Fruit fly (Drosophila melanogaster) whole organism, embryonic: ENCODE measurements around the gene CG16984.
A peak's percentile ranks its signal among the peaks of the same experiment; 100 is the strongest.

Experiments
- Ada2b ChIP-seq: fragments of 200-800 bp; sonication (Bioruptor generic); IDR thresholded peaks from 2 replicates; pipeline ENCODE4 v1.3.6; 2022; ENCODE audit warnings: missing biosample characterization, missing genetic modification characterization
- Asciz ChIP-seq: fragments of 200-800 bp; sonication (Bioruptor generic); optimal IDR thresholded peaks from 2 replicates; lab custom pipeline; 2017; ENCODE audit warnings: missing biosample characterization, mild to moderate bottlenecking, missing genetic modification characterization, missing genetic modification reagents
- BtbVII ChIP-seq: fragments of 200-800 bp; sonication (Bioruptor generic); optimal IDR thresholded peaks from 3 replicates; lab custom pipeline; 2017; ENCODE audit warnings: missing biosample characterization, mild to moderate bottlenecking, missing genetic modification characterization
- CG1024 ChIP-seq: fragments of 200-800 bp; sonication (Bioruptor generic); IDR thresholded peaks from 2 replicates; pipeline ENCODE4 v1.3.6; 2022; ENCODE audit warnings: missing biosample characterization, missing genetic modification characterization
- CG10267 ChIP-seq: fragments of 200-800 bp; sonication (Bioruptor generic); optimal IDR thresholded peaks from 2 replicates; lab custom pipeline; 2018; ENCODE audit warnings: missing biosample characterization, mild to moderate bottlenecking, missing genetic modification characterization, moderate library complexity
- CG14014 ChIP-seq: fragments of 200-800 bp; sonication (Bioruptor generic); IDR thresholded peaks from 2 replicates; pipeline ENCODE4 v1.3.6; 2022; ENCODE audit warnings: missing biosample characterization, missing genetic modification characterization
- CG1529 ChIP-seq: fragments of 200-800 bp; sonication (Bioruptor generic); optimal IDR thresholded peaks from 3 replicates; lab custom pipeline; 2018; ENCODE audit warnings: missing biosample characterization, missing genetic modification characterization
- CG15479 ChIP-seq: fragments of 200-800 bp; sonication (Bioruptor generic); optimal IDR thresholded peaks from 3 replicates; lab custom pipeline; 2019; ENCODE audit warnings: missing biosample characterization, mild to moderate bottlenecking, missing genetic modification characterization, moderate library complexity
- CG15601 ChIP-seq: fragments of 200-800 bp; sonication (Bioruptor generic); optimal IDR thresholded peaks from 3 replicates; lab custom pipeline; 2019; ENCODE audit warnings: missing biosample characterization, mild to moderate bottlenecking, missing genetic modification characterization, moderate library complexity
- CG1647 ChIP-seq: fragments of 200-800 bp; sonication (Bioruptor generic); optimal IDR thresholded peaks from 3 replicates; lab custom pipeline; 2016; ENCODE audit warnings: missing biosample characterization, missing genetic modification characterization
- CG17186 ChIP-seq: fragments of 200-800 bp; sonication (Bioruptor generic); optimal IDR thresholded peaks from 3 replicates; lab custom pipeline; 2017; ENCODE audit warnings: missing biosample characterization, missing genetic modification reagents, missing genetic modification characterization
- CG18262 ChIP-seq: fragments of 200-800 bp; optimal IDR thresholded peaks from 3 replicates; lab custom pipeline; 2019; ENCODE audit warnings: missing biosample characterization, mild to moderate bottlenecking, missing genetic modification characterization, moderate library complexity
- CG18599 ChIP-seq: fragments of 200-800 bp; sonication (Bioruptor generic); optimal IDR thresholded peaks from 3 replicates; lab custom pipeline; 2017; ENCODE audit warnings: missing biosample characterization, missing genetic modification characterization, mild to moderate bottlenecking, moderate library complexity, missing genetic modification reagents
- CG2116 ChIP-seq: fragments of 200-800 bp; sonication (Bioruptor generic); optimal IDR thresholded peaks from 3 replicates; lab custom pipeline; 2018; ENCODE audit warnings: missing biosample characterization, mild to moderate bottlenecking, missing genetic modification characterization
- CG2875 ChIP-seq: fragments of 200-800 bp; sonication (Bioruptor generic); optimal IDR thresholded peaks from 2 replicates; lab custom pipeline; 2017; ENCODE audit warnings: missing biosample characterization, mild to moderate bottlenecking, missing genetic modification characterization, missing genetic modification reagents
- CG4730 ChIP-seq: fragments of 200-800 bp; sonication (Bioruptor generic); IDR thresholded peaks from 2 replicates; pipeline ENCODE4 v1.3.6; 2022; ENCODE audit warnings: missing biosample characterization, missing genetic modification characterization
- CG6791 ChIP-seq: fragments of 200-800 bp; sonication (Bioruptor generic); IDR thresholded peaks from 3 replicates; pipeline ENCODE4 v1.3.6; 2022; ENCODE audit warnings: missing biosample characterization, missing genetic modification characterization; ENCODE audit not compliant: partially characterized antibody
- CG7372 ChIP-seq: fragments of 200-800 bp; sonication (Bioruptor generic); IDR thresholded peaks from 2 replicates; pipeline ENCODE4 v1.3.6; 2022; ENCODE audit warnings: missing biosample characterization, missing genetic modification characterization
- CG7987 ChIP-seq: fragments of 200-800 bp; sonication (Bioruptor generic); optimal IDR thresholded peaks from 2 replicates; lab custom pipeline; 2018; ENCODE audit warnings: missing biosample characterization, mild to moderate bottlenecking, missing genetic modification characterization, moderate library complexity
- CG8089 ChIP-seq: fragments of 200-800 bp; sonication (Bioruptor generic); optimal IDR thresholded peaks from 3 replicates; lab custom pipeline; 2016; ENCODE audit warnings: missing biosample characterization, missing genetic modification characterization
- CG8290 ChIP-seq, 3 experiments: fragments of 200-800 bp; sonication (Bioruptor generic); optimal IDR thresholded peaks; 2 replicates each; lab custom pipeline; 2016 to 2019; ENCODE audit warnings: missing biosample characterization in 3 of 3, missing genetic modification characterization in 3 of 3, mild to moderate bottlenecking in 2 of 3, moderate library complexity in 1 of 3
- CG9932 ChIP-seq: fragments of 200-800 bp; sonication (Bioruptor generic); IDR thresholded peaks from 2 replicates; pipeline ENCODE4 v1.3.6; 2022; ENCODE audit warnings: missing biosample characterization, missing genetic modification characterization
- Deaf1 ChIP-seq: fragments of 200-800 bp; optimal IDR thresholded peaks from 3 replicates; lab custom pipeline; 2019; ENCODE audit warnings: missing biosample characterization, mild to moderate bottlenecking, missing genetic modification characterization, moderate library complexity
- Doc2 ChIP-seq: fragments of 200-800 bp; sonication (Bioruptor generic); IDR thresholded peaks from 2 replicates; pipeline ENCODE4 v1.3.6; 2022; ENCODE audit warnings: missing biosample characterization, missing genetic modification characterization
- Eip74EF ChIP-seq, 2 experiments: fragments of 200-800 bp in 1 of 2; fragments of >200 bp in 1 of 2; sonication (Bioruptor generic) in 1 of 2; optimal IDR thresholded peaks; 2 replicates each; lab custom pipeline; 2017 to 2019; ENCODE audit warnings: missing biosample characterization in 2 of 2, missing genetic modification characterization in 2 of 2, mild to moderate bottlenecking in 1 of 2, moderate library complexity in 1 of 2
- Ets65A ChIP-seq: fragments of 200-800 bp; sonication (Bioruptor generic); peaks from one replicate; lab custom pipeline; 2016; ENCODE audit warnings: missing biosample characterization, missing genetic modification characterization
- Gug ChIP-seq: fragments of 200-800 bp; sonication (Bioruptor generic); IDR thresholded peaks from 4 replicates; pipeline ENCODE4 v1.3.6; 2022; ENCODE audit warnings: missing biosample characterization, missing genetic modification characterization
- Hr3 ChIP-seq: fragments of 200-800 bp; sonication (Bioruptor generic); optimal IDR thresholded peaks from 3 replicates; lab custom pipeline; 2016; ENCODE audit warnings: missing biosample characterization, missing genetic modification characterization
- Med ChIP-seq: fragments of 200-800 bp; sonication (Bioruptor generic); peaks from one replicate; lab custom pipeline; 2016; ENCODE audit warnings: missing biosample characterization, missing genetic modification characterization, mild to moderate bottlenecking, inconsistent platforms, moderate library complexity
- Mrtf ChIP-seq: fragments of 200-800 bp; sonication (Bioruptor generic); IDR thresholded peaks from 3 replicates; pipeline ENCODE4 v1.3.6; 2022; ENCODE audit warnings: missing biosample characterization, missing genetic modification characterization
- Neu2 ChIP-seq: fragments of 200-800 bp; sonication (Bioruptor generic); optimal IDR thresholded peaks from 3 replicates; lab custom pipeline; 2016; ENCODE audit warnings: missing biosample characterization, missing genetic modification characterization, borderline replicate concordance
- Nf-YB ChIP-seq: fragments of 200-800 bp; sonication (Bioruptor generic); optimal IDR thresholded peaks from 3 replicates; lab custom pipeline; 2019; ENCODE audit warnings: missing biosample characterization, mild to moderate bottlenecking, missing genetic modification characterization, moderate library complexity
- Pdp1 ChIP-seq, 2 experiments: fragments of 200-800 bp; sonication (Bioruptor generic); optimal IDR thresholded peaks; 3 replicates each; lab custom pipeline; 2016; ENCODE audit warnings: missing biosample characterization in 2 of 2, missing genetic modification characterization in 2 of 2, mild to moderate bottlenecking in 1 of 2, moderate library complexity in 1 of 2
- bbx ChIP-seq: fragments of 200-800 bp; sonication (Bioruptor generic); IDR thresholded peaks from 2 replicates; pipeline ENCODE4 v1.3.6; 2022; ENCODE audit warnings: missing biosample characterization, missing genetic modification characterization; ENCODE audit not compliant: partially characterized antibody
- cas ChIP-seq: fragments of 200-800 bp; sonication (Bioruptor generic); IDR thresholded peaks from 2 replicates; pipeline ENCODE4 v1.3.6; 2022; ENCODE audit warnings: missing biosample characterization, missing genetic modification characterization
- crc ChIP-seq: fragments of 200-800 bp; sonication (Bioruptor generic); optimal IDR thresholded peaks from 2 replicates; lab custom pipeline; 2016; ENCODE audit warnings: missing biosample characterization, missing genetic modification characterization
- dati ChIP-seq: fragments of 200-800 bp; sonication (Bioruptor generic); IDR thresholded peaks from 2 replicates; pipeline ENCODE4 v1.3.6; 2022; ENCODE audit warnings: missing biosample characterization, missing genetic modification characterization
- ewg ChIP-seq: fragments of 200-800 bp; sonication (Bioruptor generic); optimal IDR thresholded peaks from 3 replicates; lab custom pipeline; 2017; ENCODE audit warnings: mild to moderate bottlenecking, missing biosample characterization, missing genetic modification reagents, missing genetic modification characterization
- exex ChIP-seq: fragments of 200-800 bp; sonication (Bioruptor generic); optimal IDR thresholded peaks from 4 replicates; lab custom pipeline; 2018; ENCODE audit warnings: missing biosample characterization, mild to moderate bottlenecking, missing genetic modification characterization, moderate library complexity
- jumu ChIP-seq: fragments of 200-800 bp; sonication (Bioruptor generic); optimal IDR thresholded peaks from 3 replicates; lab custom pipeline; 2016; ENCODE audit warnings: missing biosample characterization, missing genetic modification characterization
- kay ChIP-seq: fragments of 200-800 bp; sonication (Bioruptor generic); optimal IDR thresholded peaks from 2 replicates; lab custom pipeline; 2016; ENCODE audit warnings: missing biosample characterization, missing genetic modification characterization
- klu ChIP-seq: fragments of 200-800 bp; sonication (Bioruptor generic); IDR thresholded peaks from 2 replicates; pipeline ENCODE4 v1.3.6; 2022; ENCODE audit warnings: missing biosample characterization, missing genetic modification characterization
- lbe ChIP-seq: fragments of 200-800 bp; sonication (Bioruptor generic); optimal IDR thresholded peaks from 2 replicates; lab custom pipeline; 2016; ENCODE audit warnings: missing biosample characterization, mild to moderate bottlenecking, missing genetic modification characterization
- row ChIP-seq: fragments of 200-800 bp; sonication (Bioruptor generic); IDR thresholded peaks from 3 replicates; pipeline ENCODE4 v1.3.6; 2022; ENCODE audit warnings: missing biosample characterization, missing genetic modification characterization
- salm ChIP-seq: fragments of 200-800 bp; sonication (Bioruptor generic); optimal IDR thresholded peaks from 2 replicates; lab custom pipeline; 2018; ENCODE audit warnings: missing biosample characterization, mild to moderate bottlenecking, missing genetic modification characterization
- shn ChIP-seq: fragments of 200-800 bp; sonication (Bioruptor generic); optimal IDR thresholded peaks from 3 replicates; lab custom pipeline; 2016; ENCODE audit warnings: missing biosample characterization, missing genetic modification characterization
- slou ChIP-seq: fragments of 200-800 bp; sonication (Bioruptor generic); optimal IDR thresholded peaks from 3 replicates; lab custom pipeline; 2016; ENCODE audit warnings: missing biosample characterization, missing genetic modification characterization
- sug ChIP-seq: fragments of 200-800 bp; optimal IDR thresholded peaks from 2 replicates; lab custom pipeline; 2019; ENCODE audit warnings: missing biosample characterization, mild to moderate bottlenecking, missing genetic modification characterization, moderate library complexity
- unpg ChIP-seq: fragments of 200-800 bp; sonication (Bioruptor generic); optimal IDR thresholded peaks from 3 replicates; lab custom pipeline; 2018; ENCODE audit warnings: missing biosample characterization, mild to moderate bottlenecking, missing genetic modification characterization, moderate library complexity
- zf30C ChIP-seq: fragments of 200-800 bp; sonication (Bioruptor generic); optimal IDR thresholded peaks from 3 replicates; lab custom pipeline; 2018; ENCODE audit warnings: missing biosample characterization, mild to moderate bottlenecking, missing genetic modification characterization

CG16984 gene

dm6 chr3L:2578737-2579136 lies 16.8 kb upstream of the CG16984 start (continued):
- TF ChIP-seq Pdp1 (GFP tag; optimal IDR thresholded peaks at IDR 0.05; lab: Kevin White, UChicago) (peak; percentile 56 to 61), CG18599 (peak; percentile 56), row (GFP tag; lab: Robert Waterston, UW) (peak; percentile 84), CG10267 (tag; lab: Kevin White, UChicago) (peak; percentile 63), Ada2b (peak; percentile 67), Neu2 (no peak), kay (no peak), Mrtf (GFP tag; lab: Robert Waterston, UW) (no peak), bbx (GFP tag; lab: Robert Waterston, UW) (no peak), Nf-YB (peak; percentile 48), CG15601 (tag; lab: Kevin White, UChicago) (peak; percentile 80), CG9932 (GFP tag; lab: Robert Waterston, UW) (peak; percentile 69), exex (tag; lab: Kevin White, UChicago) (no peak), lbe (GFP tag; lab: Kevin White, UChicago) (no peak), CG7372 (GFP tag; lab: Robert Waterston, UW) (peak; percentile 28; the same call in 1 of the 2 replicates), slou (GFP tag; lab: Kevin White, UChicago) (no peak), CG8089 (GFP tag; lab: Kevin White, UChicago) (peak; percentile 29), CG8290 (GFP tag; optimal IDR thresholded peaks at IDR 0.05; lab: Kevin White, UChicago) (peak; percentile 39), CG8290 (tag; optimal IDR thresholded peaks at IDR 0.05; lab: Kevin White, UChicago) (no peak), crc (peak; percentile 32), CG7987 (no peak), unpg (GFP tag; lab: Kevin White, UChicago) (peak; percentile 65), Gug (GFP tag; lab: Robert Waterston, UW) (peak; percentile 40; the same call in 2 of the 4 replicates), CG6791 (GFP tag; lab: Robert Waterston, UW) (no peak), CG1024 (GFP tag; lab: Robert Waterston, UW) (peak; percentile 34; the same call in 1 of the 2 replicates), Deaf1 (tag; lab: Kevin White, UChicago) (peak; percentile 31), cas (GFP tag; lab: Robert Waterston, UW) (no peak), CG15479 (GFP tag; lab: Kevin White, UChicago) (no peak), ewg (GFP tag; lab: Kevin White, UChicago) (peak; percentile 54), CG14014 (GFP tag; lab: Robert Waterston, UW) (peak; percentile 49; the same call in 1 of the 2 replicates), Med (GFP tag; lab: Kevin White, UChicago) (peak; percentile 92), BtbVII (peak; percentile 61), Hr3 (GFP tag; lab: Kevin White, UChicago) (peak; percentile 64), CG1529 (GFP tag; lab: Kevin White, UChicago) (peak; percentile 57), Ets65A (GFP tag; lab: Kevin White, UChicago) (peak; percentile 90), Eip74EF (GFP tag; optimal IDR thresholded peaks at IDR 0.05; lab: Kevin White, UChicago) (peak in 1 of 2 experiments; percentile 44), CG1647 (GFP tag; lab: Kevin White, UChicago) (no peak), salm (tag; lab: Kevin White, UChicago) (peak; percentile 31), Asciz (GFP tag; lab: Kevin White, UChicago) (peak; percentile 61), dati (GFP tag; lab: Robert Waterston, UW) (no peak), CG17186 (GFP tag; lab: Kevin White, UChicago) (no peak), CG4730 (0 out of 2 replicates have a peak, but pooled peaks have one; percentile 34), jumu (no peak), zf30C (GFP tag; lab: Kevin White, UChicago) (no peak), klu (no peak; the same call in 1 of the 2 replicates), Doc2 (GFP tag; lab: Robert Waterston, UW) (no peak), CG18262 (tag; lab: Kevin White, UChicago) (peak; percentile 79), CG2875 (GFP tag; lab: Kevin White, UChicago) (peak; percentile 32), sug (peak; percentile 22), shn (GFP tag; lab: Kevin White, UChicago) (no peak), CG2116 (peak; percentile 2)
